Worm (Caenorhabditis elegans): ENCODE measurements around the gene dnj-16.
A peak's percentile ranks its signal among the peaks of the same experiment; 100 is the strongest.

dnj-16 gene

ce11 chrIII:4166745-4167144, 24.2 kb upstream of the dnj-16 start, which contains the start of gene rnf-5:
Gene rnf-5 (minus strand): TSS chrIII:4166845.
- TF ChIP-seq skn-1 (tag; optimal IDR thresholded peaks at IDR 0.05): no peak
- no peak for TF ChIP-seq nhr-20 (tag; optimal IDR thresholded peaks at IDR 0.05)
- TF ChIP-seq sox-4 (tag; optimal IDR thresholded peaks at IDR 0.05): no peak
- no peak for TF ChIP-seq nhr-237 (tag; optimal IDR thresholded peaks at IDR 0.05)
- TF ChIP-seq ztf-4 (tag; optimal IDR thresholded peaks at IDR 0.05): no peak
- no peak for TF ChIP-seq ceh-63 (GFP tag; optimal IDR thresholded peaks at IDR 0.05)
- TF ChIP-seq lin-13 (GFP tag; optimal IDR thresholded peaks at IDR 0.05): no peak
- no peak for TF ChIP-seq C04F5.9 (tag; optimal IDR thresholded peaks at IDR 0.05)
- no peak for TF ChIP-seq nhr-85 (tag)
- no peak for TF ChIP-seq dsc-1 (tag; optimal IDR thresholded peaks at IDR 0.05)
- TF ChIP-seq nhr-28 (tag; optimal IDR thresholded peaks at IDR 0.05): no peak
- TF ChIP-seq blmp-1 (tag; optimal IDR thresholded peaks at IDR 0.05): no peak

ce11 chrIII:4168665-4169064, 22.3 kb upstream of the dnj-16 start, which contains the start of gene ccdc-55:
Gene ccdc-55 (minus strand): TSS chrIII:4168765.
- TF ChIP-seq aly-2 (tag; optimal IDR thresholded peaks at IDR 0.05) (no peak), efl-3 (GFP tag; optimal IDR thresholded peaks at IDR 0.05) (no peak), nhr-85 (tag) (no peak), nhr-20 (tag; optimal IDR thresholded peaks at IDR 0.05) (no peak), lin-35 (GFP tag; optimal IDR thresholded peaks at IDR 0.05) (no peak), nhr-84 (tag; optimal IDR thresholded peaks at IDR 0.05) (no peak), sptf-1 (tag; optimal IDR thresholded peaks at IDR 0.05) (no peak)

ce11 chrIII:4170903-4171377, 20.0 kb upstream of the dnj-16 start, which contains the start of the genes rnf-121 and C16C10.4:
Gene rnf-121 (minus strand): TSS chrIII:4170953.
Gene C16C10.4 (plus strand): TSS chrIII:4171336.
- TF ChIP-seq unc-98 (GFP tag; IDR thresholded peaks at IDR 0.05) (no peak), ztf-4 (tag; optimal IDR thresholded peaks at IDR 0.05) (peak; percentile 51), fkh-8 (tag; optimal IDR thresholded peaks at IDR 0.05) (peak; percentile 40), nhr-19 (GFP tag; conservative IDR thresholded peaks at IDR 0.05) (peak; percentile 60), snu-23 (GFP tag; optimal IDR thresholded peaks at IDR 0.05) (peak; percentile 75), ztf-11 (tag; optimal IDR thresholded peaks at IDR 0.05) (peak in 1 of 2 experiments; percentile 74), grh-1 (GFP tag; IDR thresholded peaks at IDR 0.05) (peak; percentile 47), elt-3 (tag; optimal IDR thresholded peaks at IDR 0.05) (peak in 1 of 6 experiments; percentile 50), nhr-47 (tag; optimal IDR thresholded peaks at IDR 0.05) (peak; percentile 76), egl-13 (tag; optimal IDR thresholded peaks at IDR 0.05) (peak; percentile 47), nhr-85 (tag) (peak; percentile 81), unc-86 (tag; optimal IDR thresholded peaks at IDR 0.05) (peak; percentile 42), C34B4.2 (tag; optimal IDR thresholded peaks at IDR 0.05) (no peak), nhr-77 (tag; optimal IDR thresholded peaks at IDR 0.05) (no peak), isw-1 (GFP tag; IDR thresholded peaks at IDR 0.05) (peak; percentile 35; the same call in 1 of the 2 replicates), lin-15B (tag; optimal IDR thresholded peaks at IDR 0.05) (peak; percentile 61), lsy-2 (tag; optimal IDR thresholded peaks at IDR 0.05) (peak; percentile 69 to 74), zag-1 (tag; optimal IDR thresholded peaks at IDR 0.05) (no peak), ceh-82 (tag; optimal IDR thresholded peaks at IDR 0.05) (peak; percentile 26 to 64 (median 34)), C16A3.4 (tag; optimal IDR thresholded peaks at IDR 0.05) (peak; percentile 58), pqm-1 (tag; optimal IDR thresholded peaks at IDR 0.05) (no peak), ceh-88 (GFP tag; IDR thresholded peaks at IDR 0.05) (no peak), unc-130 (tag; optimal IDR thresholded peaks at IDR 0.05) (peak; percentile 90), irx-1 (tag; optimal IDR thresholded peaks at IDR 0.05) (peak; percentile 58), nhr-84 (tag; optimal IDR thresholded peaks at IDR 0.05) (no peak), F16B12.6 (tag; optimal IDR thresholded peaks at IDR 0.05) (peak; percentile 38), nhr-11 (tag; optimal IDR thresholded peaks at IDR 0.05) (no peak), hpl-2 (GFP tag; optimal IDR thresholded peaks at IDR 0.05) (peak; percentile 89), ceh-90 (tag; optimal IDR thresholded peaks at IDR 0.05) (no peak), lin-13 (GFP tag; optimal IDR thresholded peaks at IDR 0.05) (no peak), sptf-1 (tag; optimal IDR thresholded peaks at IDR 0.05) (no peak), mab-9 (GFP tag; IDR thresholded peaks at IDR 0.05) (0 out of 2 replicates have a peak, but pooled peaks have one; percentile 23), rnt-1 (tag; optimal IDR thresholded peaks at IDR 0.05) (peak; percentile 88), nhr-71 (tag; optimal IDR thresholded peaks at IDR 0.05) (peak; percentile 76), dpl-1 (GFP tag; optimal IDR thresholded peaks at IDR 0.05) (peak; percentile 48 to 72 (median 70)), elt-2 (tag; optimal IDR thresholded peaks at IDR 0.05) (peak; percentile 28), nhr-76 (tag; optimal IDR thresholded peaks at IDR 0.05) (no peak), lin-35 (GFP tag; optimal IDR thresholded peaks at IDR 0.05) (peak in 1 of 2 experiments; percentile 72)
